Fruit fly (Drosophila melanogaster) whole organism, prepupa: Measurements from ENCODE around the gene CG33285.

Source experiments
- Blimp-1 ChIP-seq: fragments of 200-800 bp; sonication (Bioruptor generic); optimal IDR thresholded peaks from 3 replicates; lab custom pipeline; 2017; ENCODE audit warnings: missing biosample characterization, missing genetic modification characterization, mild to moderate bottlenecking, moderate library complexity, missing genetic modification reagents
- CG10631 ChIP-seq: fragments of 200-800 bp; sonication (Bioruptor generic); optimal IDR thresholded peaks from 2 replicates; lab custom pipeline; 2016; ENCODE audit warnings: missing biosample characterization, missing genetic modification characterization
- CG11294 ChIP-seq: fragments of 200-800 bp; sonication (Bioruptor generic); IDR thresholded peaks from 2 replicates; pipeline ENCODE4 v1.3.6; 2022; ENCODE audit warnings: missing biosample characterization, missing genetic modification characterization
- CG11762 ChIP-seq: fragments of 200-800 bp; sonication (Bioruptor generic); optimal IDR thresholded peaks from 3 replicates; lab custom pipeline; 2016; ENCODE audit warnings: missing biosample characterization, missing genetic modification characterization; ENCODE audit not compliant: insufficient read depth
- CG11902 ChIP-seq: fragments of 200-800 bp; sonication (Bioruptor generic); optimal IDR thresholded peaks from 3 replicates; lab custom pipeline; 2016; ENCODE audit warnings: missing biosample characterization, missing genetic modification characterization
- CG15336 ChIP-seq: fragments of 200-800 bp; sonication (Bioruptor generic); IDR thresholded peaks from 2 replicates; pipeline ENCODE4 v1.3.6; 2022; ENCODE audit warnings: missing biosample characterization, missing genetic modification characterization
- CG1621 ChIP-seq: fragments of 200-800 bp; sonication (Bioruptor generic); optimal IDR thresholded peaks from 3 replicates; lab custom pipeline; 2018; ENCODE audit warnings: missing biosample characterization, mild to moderate bottlenecking, missing genetic modification characterization
- CG3032 ChIP-seq: fragments of 200-800 bp; optimal IDR thresholded peaks from 2 replicates; lab custom pipeline; 2019; ENCODE audit warnings: missing biosample characterization, mild to moderate bottlenecking, missing genetic modification characterization, moderate library complexity
- CG31627 ChIP-seq: fragments of 200-800 bp; sonication (Bioruptor generic); optimal IDR thresholded peaks from 3 replicates; lab custom pipeline; 2016; ENCODE audit warnings: missing biosample characterization, missing genetic modification characterization
- CG32006 ChIP-seq: fragments of 200-800 bp; sonication (Bioruptor generic); optimal IDR thresholded peaks from 3 replicates; lab custom pipeline; 2017; ENCODE audit warnings: missing biosample characterization, mild to moderate bottlenecking, missing genetic modification characterization
- CG34406 ChIP-seq: fragments of 200-800 bp; sonication (Bioruptor generic); optimal IDR thresholded peaks from 3 replicates; lab custom pipeline; 2016; ENCODE audit warnings: missing biosample characterization, missing genetic modification characterization
- CG3919 ChIP-seq: fragments of 200-800 bp; sonication (Bioruptor generic); optimal IDR thresholded peaks from 3 replicates; lab custom pipeline; 2016; ENCODE audit warnings: missing biosample characterization, missing genetic modification characterization
- CG4318 ChIP-seq: fragments of 200-800 bp; sonication (Bioruptor generic); optimal IDR thresholded peaks from 3 replicates; lab custom pipeline; 2017; ENCODE audit warnings: missing biosample characterization, mild to moderate bottlenecking, missing genetic modification characterization
- CG6163 ChIP-seq: fragments of 200-800 bp; sonication (Bioruptor generic); IDR thresholded peaks from 3 replicates; pipeline ENCODE4 v1.3.6; 2022; ENCODE audit warnings: missing biosample characterization, missing genetic modification characterization
- CG6276 ChIP-seq: fragments of 200-800 bp; sonication (Bioruptor generic); optimal IDR thresholded peaks from 2 replicates; lab custom pipeline; 2017; ENCODE audit warnings: missing biosample characterization, mild to moderate bottlenecking, missing genetic modification characterization
- CG6792 ChIP-seq: fragments of 200-800 bp; sonication (Bioruptor generic); optimal IDR thresholded peaks from 3 replicates; lab custom pipeline; 2016; ENCODE audit warnings: missing biosample characterization, missing genetic modification characterization
- CG6808 ChIP-seq: fragments of 200-800 bp; sonication (Bioruptor generic); optimal IDR thresholded peaks from 3 replicates; lab custom pipeline; 2017; ENCODE audit warnings: missing biosample characterization, missing genetic modification characterization, mild to moderate bottlenecking, moderate library complexity, missing genetic modification reagents
- CG7368 ChIP-seq: fragments of 200-800 bp; sonication (Bioruptor generic); optimal IDR thresholded peaks from 3 replicates; lab custom pipeline; 2016; ENCODE audit warnings: missing biosample characterization, missing genetic modification characterization
- CG8632 ChIP-seq: fragments of 200-800 bp; sonication (Bioruptor generic); optimal IDR thresholded peaks from 3 replicates; lab custom pipeline; 2016; ENCODE audit warnings: missing biosample characterization, missing genetic modification characterization
- CG9139 ChIP-seq: fragments of 200-800 bp; sonication (Bioruptor generic); optimal IDR thresholded peaks from 3 replicates; lab custom pipeline; 2017; ENCODE audit warnings: missing biosample characterization, mild to moderate bottlenecking, missing genetic modification characterization
- Eip75B ChIP-seq: fragments of 200-800 bp; sonication (Bioruptor generic); optimal IDR thresholded peaks from 3 replicates; lab custom pipeline; 2016; ENCODE audit warnings: missing biosample characterization, missing genetic modification characterization
- Eip78C ChIP-seq: fragments of 200-800 bp; sonication (Bioruptor generic); peaks from one replicate; lab custom pipeline; 2016; ENCODE audit warnings: missing biosample characterization, missing genetic modification characterization
- Eip93F ChIP-seq: fragments of 200-800 bp; sonication (Bioruptor generic); optimal IDR thresholded peaks from 2 replicates; lab custom pipeline; 2016; ENCODE audit warnings: missing biosample characterization, mild to moderate bottlenecking, missing genetic modification characterization
- Ets21C ChIP-seq: fragments of 200-800 bp; sonication (Bioruptor generic); optimal IDR thresholded peaks from 3 replicates; lab custom pipeline; 2016; ENCODE audit warnings: missing biosample characterization, missing genetic modification characterization
- Ets96B ChIP-seq: fragments of 200-800 bp; optimal IDR thresholded peaks from 2 replicates; lab custom pipeline; 2019; ENCODE audit warnings: missing biosample characterization, mild to moderate bottlenecking, missing genetic modification characterization, moderate library complexity
- Gug ChIP-seq: fragments of 200-800 bp; sonication (Bioruptor generic); IDR thresholded peaks from 2 replicates; pipeline ENCODE4 v1.3.6; 2022; ENCODE audit warnings: missing biosample characterization, missing genetic modification characterization
- Hr38 ChIP-seq: sonication (Bioruptor generic); optimal IDR thresholded peaks from 2 replicates; lab custom pipeline; 2016; ENCODE audit warnings: missing biosample characterization, missing genetic modification characterization
- Hr39 ChIP-seq: fragments of 200-800 bp; sonication (Bioruptor generic); optimal IDR thresholded peaks from 2 replicates; lab custom pipeline; 2016; ENCODE audit warnings: missing biosample characterization, missing genetic modification characterization
- Hr4 ChIP-seq: fragments of 200-800 bp; sonication (Bioruptor generic); optimal IDR thresholded peaks from 3 replicates; lab custom pipeline; 2016; ENCODE audit warnings: missing biosample characterization, missing genetic modification characterization
- Lpt ChIP-seq: fragments of 200-800 bp; sonication (Bioruptor generic); optimal IDR thresholded peaks from 3 replicates; lab custom pipeline; 2016; ENCODE audit warnings: missing biosample characterization, missing genetic modification characterization
- OdsH ChIP-seq: fragments of 200-800 bp; sonication (Bioruptor generic); optimal IDR thresholded peaks from 3 replicates; lab custom pipeline; 2016; ENCODE audit warnings: missing biosample characterization, missing genetic modification characterization
- Smox ChIP-seq: fragments of 200-800 bp; sonication (Bioruptor generic); optimal IDR thresholded peaks from 3 replicates; lab custom pipeline; 2016; ENCODE audit warnings: missing biosample characterization, missing genetic modification characterization
- Sox102F ChIP-seq: fragments of 200-800 bp; sonication (Bioruptor generic); optimal IDR thresholded peaks from 2 replicates; lab custom pipeline; 2016; ENCODE audit warnings: missing biosample characterization, mild to moderate bottlenecking, missing genetic modification characterization
- Sox14 ChIP-seq: fragments of 200-800 bp; sonication (Bioruptor generic); optimal IDR thresholded peaks from 3 replicates; lab custom pipeline; 2016; ENCODE audit warnings: missing biosample characterization, missing genetic modification characterization
- Sox15 ChIP-seq: fragments of 200-800 bp; sonication (Bioruptor generic); optimal IDR thresholded peaks from 3 replicates; lab custom pipeline; 2016; ENCODE audit warnings: missing biosample characterization, missing genetic modification characterization
- achi ChIP-seq: fragments of 200-800 bp; sonication (Bioruptor generic); optimal IDR thresholded peaks from 3 replicates; lab custom pipeline; 2016; ENCODE audit warnings: missing biosample characterization, missing genetic modification characterization
- acj6 ChIP-seq: fragments of 200-800 bp; sonication (Bioruptor generic); optimal IDR thresholded peaks from 3 replicates; lab custom pipeline; 2016; ENCODE audit warnings: missing biosample characterization, missing genetic modification characterization
- cyc ChIP-seq: fragments of 200-800 bp; sonication (Bioruptor generic); optimal IDR thresholded peaks from 3 replicates; lab custom pipeline; 2016; ENCODE audit warnings: missing biosample characterization, missing genetic modification characterization
- dac ChIP-seq: fragments of 200-800 bp; sonication (Bioruptor generic); optimal IDR thresholded peaks from 2 replicates; lab custom pipeline; 2017; ENCODE audit warnings: missing biosample characterization, mild to moderate bottlenecking, missing genetic modification characterization
- dsx ChIP-seq: fragments of 200-800 bp; optimal IDR thresholded peaks from 3 replicates; lab custom pipeline; 2019; ENCODE audit warnings: missing biosample characterization, mild to moderate bottlenecking, missing genetic modification characterization, moderate library complexity; ENCODE audit not compliant: poor library complexity, severe bottlenecking
- eg ChIP-seq: fragments of 200-800 bp; sonication (Bioruptor generic); IDR thresholded peaks from 3 replicates; pipeline ENCODE4 v1.3.6; 2022; ENCODE audit warnings: missing biosample characterization, missing genetic modification characterization
- esn ChIP-seq: fragments of 200-800 bp; sonication (Bioruptor generic); optimal IDR thresholded peaks from 2 replicates; lab custom pipeline; 2016; ENCODE audit warnings: missing biosample characterization, mild to moderate bottlenecking, missing genetic modification characterization, moderate library complexity
- fd59A ChIP-seq: fragments of 200-800 bp; sonication (Bioruptor generic); optimal IDR thresholded peaks from 2 replicates; lab custom pipeline; 2017; ENCODE audit warnings: missing biosample characterization, mild to moderate bottlenecking, missing genetic modification characterization, missing genetic modification reagents
- fkh ChIP-seq: fragments of 200-800 bp; sonication (Bioruptor generic); optimal IDR thresholded peaks from 3 replicates; lab custom pipeline; 2017; ENCODE audit warnings: missing biosample characterization, mild to moderate bottlenecking, missing genetic modification characterization, moderate library complexity
- lz ChIP-seq: fragments of 200-800 bp; sonication (Bioruptor generic); optimal IDR thresholded peaks from 3 replicates; lab custom pipeline; 2016; ENCODE audit warnings: missing biosample characterization, missing genetic modification characterization
- net ChIP-seq: fragments of 200-800 bp; sonication (Bioruptor generic); optimal IDR thresholded peaks from 3 replicates; lab custom pipeline; 2016; ENCODE audit warnings: missing biosample characterization, missing genetic modification characterization
- pdm3 ChIP-seq: fragments of 200-800 bp; sonication (Bioruptor generic); optimal IDR thresholded peaks from 3 replicates; lab custom pipeline; 2016; ENCODE audit warnings: missing biosample characterization, missing genetic modification characterization
- salr ChIP-seq, 2 experiments: fragments of 200-800 bp; sonication (Bioruptor generic); optimal IDR thresholded peaks; 3 replicates each; lab custom pipeline; 2016 to 2018; ENCODE audit warnings: missing biosample characterization in 2 of 2, missing genetic modification characterization in 2 of 2, mild to moderate bottlenecking in 1 of 2
- spab ChIP-seq: fragments of 200-800 bp; sonication (Bioruptor generic); optimal IDR thresholded peaks from 2 replicates; lab custom pipeline; 2017; ENCODE audit warnings: missing biosample characterization, mild to moderate bottlenecking, missing genetic modification characterization, missing genetic modification reagents
- ss ChIP-seq, 2 experiments: fragments of 200-800 bp; sonication (Bioruptor generic); optimal IDR thresholded peaks; 2 replicates in 1 of 2; 3 replicates in 1 of 2; lab custom pipeline; 2017 to 2018; ENCODE audit warnings: mild to moderate bottlenecking in 2 of 2, missing biosample characterization in 2 of 2, missing genetic modification characterization in 2 of 2, moderate library complexity in 1 of 2
- svp ChIP-seq: fragments of 200-800 bp; sonication (Bioruptor generic); peaks from one replicate; lab custom pipeline; 2016; ENCODE audit warnings: missing biosample characterization, missing genetic modification characterization
- topi ChIP-seq: fragments of 200-800 bp; sonication (Bioruptor generic); optimal IDR thresholded peaks from 3 replicates; lab custom pipeline; 2016; ENCODE audit warnings: missing biosample characterization, missing genetic modification characterization
- vri ChIP-seq: fragments of 200-800 bp; sonication (Bioruptor generic); optimal IDR thresholded peaks from 3 replicates; lab custom pipeline; 2016; ENCODE audit warnings: missing biosample characterization, mild to moderate bottlenecking, missing genetic modification characterization

Gene CG33285

DNA sequence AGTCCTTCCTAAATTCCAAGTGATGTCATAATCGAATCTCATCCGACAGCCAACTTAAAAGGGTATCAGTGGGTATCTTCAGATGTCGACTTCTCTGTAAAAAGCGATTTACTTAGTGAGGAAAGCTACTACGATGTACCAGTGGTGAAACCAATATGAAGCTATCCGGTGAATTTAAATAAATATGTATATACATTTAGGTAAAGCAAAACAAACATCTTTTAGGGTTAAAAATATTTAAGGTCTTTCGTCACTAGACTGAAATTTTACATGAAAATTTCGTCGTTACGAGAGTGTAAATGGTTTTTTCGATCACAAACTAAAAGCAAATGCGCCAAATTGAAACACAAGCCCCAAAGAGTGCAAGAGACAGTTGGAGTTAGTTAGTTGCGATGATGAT, 18.1 kb upstream of the CG33285 start:
- TF ChIP-seq Eip93F (GFP tag; lab: Kevin White, UChicago) (no peak), Hr38 (GFP tag; lab: Kevin White, UChicago) (no peak), CG6163 (GFP tag; lab: Robert Waterston, UW) (no peak), CG34406 (GFP tag; lab: Kevin White, UChicago) (peak; percentile 8), CG6792 (GFP tag; lab: Kevin White, UChicago) (no peak), Blimp-1 (GFP tag; lab: Kevin White, UChicago) (no peak), fd59A (GFP tag; lab: Kevin White, UChicago) (no peak), acj6 (GFP tag; lab: Kevin White, UChicago) (no peak), Eip78C (GFP tag; lab: Kevin White, UChicago) (peak; percentile 51), eg (GFP tag; lab: Robert Waterston, UW) (0 out of 3 replicates have a peak, but pooled peaks have one; percentile 32), spab (no peak), Lpt (GFP tag; lab: Kevin White, UChicago) (no peak), CG1621 (tag; lab: Kevin White, UChicago) (no peak), CG11902 (GFP tag; lab: Kevin White, UChicago) (no peak), CG10631 (GFP tag; lab: Kevin White, UChicago) (peak; percentile 17), ss (GFP tag; optimal IDR thresholded peaks at IDR 0.05; lab: Kevin White, UChicago) (no peak), esn (peak; percentile 49), OdsH (GFP tag; lab: Kevin White, UChicago) (peak; percentile 9), lz (GFP tag; lab: Kevin White, UChicago) (peak; percentile 39), vri (GFP tag; lab: Kevin White, UChicago) (no peak), CG11762 (no peak), Ets96B (tag; lab: Kevin White, UChicago) (no peak), Eip75B (GFP tag; lab: Kevin White, UChicago) (peak; percentile 8), achi (GFP tag; lab: Kevin White, UChicago) (peak; percentile 4), Ets21C (GFP tag; lab: Kevin White, UChicago) (no peak), Sox102F (GFP tag; lab: Kevin White, UChicago) (peak; percentile 24), cyc (peak; percentile 32), CG15336 (no peak), Gug (GFP tag; lab: Robert Waterston, UW) (peak; percentile 40; the same call in 1 of the 2 replicates), CG7368 (GFP tag; lab: Kevin White, UChicago) (no peak), pdm3 (GFP tag; lab: Kevin White, UChicago) (peak; percentile 31), CG6276 (no peak), dac (GFP tag; lab: Kevin White, UChicago) (no peak), CG31627 (GFP tag; lab: Kevin White, UChicago) (peak; percentile 18), CG11294 (GFP tag; lab: Robert Waterston, UW) (no peak), fkh (no peak), svp (GFP tag; lab: Kevin White, UChicago) (peak; percentile 47), dsx (GFP tag; lab: Kevin White, UChicago) (no peak), Hr39 (peak; percentile 15), CG8632 (GFP tag; lab: Kevin White, UChicago) (no peak), CG32006 (GFP tag; lab: Kevin White, UChicago) (peak; percentile 51), Sox15 (GFP tag; lab: Kevin White, UChicago) (no peak), CG6808 (GFP tag; lab: Kevin White, UChicago) (no peak), CG4318 (GFP tag; lab: Kevin White, UChicago) (no peak), salr (GFP tag; optimal IDR thresholded peaks at IDR 0.05; lab: Kevin White, UChicago) (no peak), net (GFP tag; lab: Kevin White, UChicago) (no peak), Smox (GFP tag; lab: Kevin White, UChicago) (no peak), Sox14 (GFP tag; lab: Kevin White, UChicago) (no peak), Hr4 (GFP tag; lab: Kevin White, UChicago) (peak; percentile 28), CG3919 (peak; percentile 3), topi (GFP tag; lab: Kevin White, UChicago) (no peak), CG9139 (GFP tag; lab: Kevin White, UChicago) (no peak), CG3032 (tag; lab: Kevin White, UChicago) (no peak)
